Fruit fly (Drosophila melanogaster) S2 (cell line): ENCODE data around the gene Noc2.

Experiments used
- CG8478 ChIP-seq: fragments of >200 bp; optimal IDR thresholded peaks from 2 replicates; lab custom pipeline; 2018
- CTCF ChIP-seq, 2 experiments: fragments of >200 bp; optimal IDR thresholded peaks; 2 replicates each; lab custom pipeline; 2018

Gene Noc2

dm6 chr2L:21163311-21163842, at the start of gene Noc2:
Noc2 (plus strand) TSS chr2L:21163641.
- TF ChIP-seq CG8478 (lab: Kevin White, UChicago): no peak
- TF ChIP-seq CTCF (optimal IDR thresholded peaks at IDR 0.05; lab: Kevin White, UChicago): no peak

dm6 chr2L:21115687-21116086, 47.8 kb upstream of the Noc2 start:
- no peak for TF ChIP-seq CG8478 (lab: Kevin White, UChicago)
- no peak for TF ChIP-seq CTCF (optimal IDR thresholded peaks at IDR 0.05; lab: Kevin White, UChicago)

dm6 chr2L:21135764-21136163, 27.7 kb upstream of the Noc2 start:
- TF ChIP-seq CTCF (optimal IDR thresholded peaks at IDR 0.05; lab: Kevin White, UChicago) (no peak), CG8478 (lab: Kevin White, UChicago) (no peak)

- TF ChIP-seq CTCF (optimal IDR thresholded peaks at IDR 0.05; lab: Kevin White, UChicago) (no peak), CG8478 (lab: Kevin White, UChicago) (no peak)
These were observed 21.5 kb upstream of the Noc2 start, which contains the start of gene Dap160 for dm6 chr2L:21141714-21142500. Dap160 (minus strand) TSS chr2L:21142347.

- no peak for TF ChIP-seq CTCF (optimal IDR thresholded peaks at IDR 0.05; lab: Kevin White, UChicago)
- TF ChIP-seq CG8478 (lab: Kevin White, UChicago): no peak
These were observed 21.0 kb upstream of the Noc2 start for dm6 chr2L:21142501-21142849.

- TF ChIP-seq CTCF (optimal IDR thresholded peaks at IDR 0.05; lab: Kevin White, UChicago): no peak
- no peak for TF ChIP-seq CG8478 (lab: Kevin White, UChicago)
These were observed 20.5 kb upstream of the Noc2 start, which contains the start of gene pths for dm6 chr2L:21142972-21143385. pths (plus strand) TSS chr2L:21143229.

- TF ChIP-seq CTCF (optimal IDR thresholded peaks at IDR 0.05; lab: Kevin White, UChicago): no peak
- no peak for TF ChIP-seq CG8478 (lab: Kevin White, UChicago)
These were observed 15.2 kb upstream of the Noc2 start, which contains the start of gene del for dm6 chr2L:21148242-21148641. del (minus strand) TSS chr2L:21148546.

dm6 chr2L:21149053-21149452, 14.4 kb upstream of the Noc2 start:
- no peak for TF ChIP-seq CG8478 (lab: Kevin White, UChicago)
- no peak for TF ChIP-seq CTCF (optimal IDR thresholded peaks at IDR 0.05; lab: Kevin White, UChicago)

dm6 chr2L:21153844-21154243, 9.6 kb upstream of the Noc2 start:
- TF ChIP-seq CG8478 (lab: Kevin White, UChicago) (no peak), CTCF (optimal IDR thresholded peaks at IDR 0.05; lab: Kevin White, UChicago) (no peak)

- TF ChIP-seq CG8478 (lab: Kevin White, UChicago): no peak
- no peak for TF ChIP-seq CTCF (optimal IDR thresholded peaks at IDR 0.05; lab: Kevin White, UChicago)
These were observed 7.0 kb upstream of the Noc2 start, which contains the start of the genes Mpp6 and E2f2 for dm6 chr2L:21156156-21157040. Mpp6 (plus strand) TSS chr2L:21156288. E2f2 (minus strand) TSS chr2L:21156749.

- TF ChIP-seq CTCF (optimal IDR thresholded peaks at IDR 0.05; lab: Kevin White, UChicago) (no peak), CG8478 (lab: Kevin White, UChicago) (no peak)
These were observed 4.9 kb upstream of the Noc2 start, which contains the start of the genes Coq3 and Pld3 for dm6 chr2L:21158554-21158953. Coq3 (minus strand) TSS chr2L:21158611. Pld3 (plus strand) TSS chr2L:21158847.

- TF ChIP-seq CG8478 (lab: Kevin White, UChicago) (no peak), CTCF (optimal IDR thresholded peaks at IDR 0.05; lab: Kevin White, UChicago) (no peak)
These were observed 566 bp upstream of the Noc2 start, which contains the start of gene Nbr for dm6 chr2L:21162875-21163274. Nbr (minus strand) TSS chr2L:21163083.

- TF ChIP-seq CG8478 (lab: Kevin White, UChicago) (no peak), CTCF (optimal IDR thresholded peaks at IDR 0.05; lab: Kevin White, UChicago) (no peak)
These were observed 3.0 kb downstream of the Noc2 start for dm6 chr2L:21166422-21166821.
